Worm (Caenorhabditis elegans) whole organism, L2 larva: ENCODE data around the gene C03A7.2.

Source experiments
- ZK546.5 ChIP-seq: sonication (generic microtip); optimal IDR thresholded peaks from 2 replicates; lab custom pipeline; 2017; ENCODE audit warnings: missing biosample characterization, missing genetic modification characterization
- elt-1 ChIP-seq: fragments of 150-350 bp; optimal IDR thresholded peaks from 2 replicates; lab custom pipeline; 2014; ENCODE audit warnings: missing biosample characterization, missing genetic modification characterization
- skn-1 ChIP-seq: sonication (generic microtip); optimal IDR thresholded peaks from 2 replicates; lab custom pipeline; 2017; ENCODE audit warnings: missing biosample characterization, missing genetic modification characterization

ce11 chrV:5157660-5158059, 24.1 kb upstream of the C03A7.2 start, which contains the start of gene srx-39:
- no peak for TF ChIP-seq ZK546.5
- no peak for TF ChIP-seq elt-1 (tag; lab: Kevin White, UChicago)
- TF ChIP-seq skn-1 (tag; lab: Kevin White, UChicago) = no peak
